Worm (Caenorhabditis elegans) whole organism, young adult: Measurements from ENCODE around the gene F36D3.16.

ENCODE experiments used
- B0019.2 ChIP-seq: fragments of 200-800 bp; sonication (Bioruptor generic); conservative IDR thresholded peaks from 2 replicates; pipeline ENCODE4 v1.3.6; 2022; ENCODE audit warnings: missing genetic modification reagents, missing genetic modification characterization, missing compliant biosample characterization
- B0035.1 ChIP-seq: sonication (generic microtip); optimal IDR thresholded peaks from 2 replicates; lab custom pipeline; 2016; ENCODE audit warnings: missing genetic modification characterization, mild to moderate bottlenecking, missing compliant biosample characterization, missing genotype, missing genetic modification reagents
- F10E7.11 ChIP-seq: sonication (generic microtip); optimal IDR thresholded peaks from 2 replicates; lab custom pipeline; 2017; ENCODE audit warnings: mild to moderate bottlenecking, missing genetic modification characterization, moderate library complexity, missing compliant biosample characterization
- F23B12.7 ChIP-seq: sonication (generic microtip); optimal IDR thresholded peaks from 2 replicates; lab custom pipeline; 2017; ENCODE audit warnings: missing genetic modification characterization, mild to moderate bottlenecking, missing compliant biosample characterization, antibody characterized with exemption, moderate library complexity; ENCODE audit not compliant: insufficient read depth
- F39B2.1 ChIP-seq: fragments of 200-800 bp; sonication (Bioruptor generic); IDR thresholded peaks from 2 replicates; pipeline ENCODE4 v1.3.6; 2022; ENCODE audit warnings: missing genetic modification reagents, missing genetic modification characterization, missing compliant biosample characterization
- F55B11.4 ChIP-seq: sonication (generic microtip); optimal IDR thresholded peaks from 2 replicates; lab custom pipeline; 2016; ENCODE audit warnings: missing compliant biosample characterization, missing genetic modification characterization, borderline replicate concordance; ENCODE audit not compliant: insufficient read depth
- K11D2.4 ChIP-seq: fragments of 200-800 bp; sonication (Bioruptor generic); IDR thresholded peaks from 2 replicates; pipeline ENCODE4 v1.3.6; 2022; ENCODE audit warnings: missing genetic modification reagents, missing genetic modification characterization, missing compliant biosample characterization
- aptf-2 ChIP-seq: fragments of 200-800 bp; sonication (Bioruptor generic); conservative IDR thresholded peaks from 2 replicates; pipeline ENCODE4 v1.3.6; 2022; ENCODE audit warnings: missing genetic modification reagents, missing genetic modification characterization, missing compliant biosample characterization
- aptf-3 ChIP-seq: fragments of 200-800 bp; sonication (Bioruptor generic); IDR thresholded peaks from 2 replicates; pipeline ENCODE4 v1.3.6; 2022; ENCODE audit warnings: missing genetic modification characterization, missing compliant biosample characterization
- ceh-27 ChIP-seq: fragments of 200-800 bp; sonication (Bioruptor generic); optimal IDR thresholded peaks from 2 replicates; lab custom pipeline; 2018; ENCODE audit warnings: mild to moderate bottlenecking, missing genetic modification characterization, moderate library complexity, missing compliant biosample characterization
- ceh-40 ChIP-seq: fragments of 200-800 bp; sonication (Bioruptor generic); IDR thresholded peaks from 2 replicates; pipeline ENCODE4 v1.3.6; 2022; ENCODE audit warnings: missing genetic modification characterization, missing compliant biosample characterization
- ceh-58 ChIP-seq: fragments of 200-800 bp; sonication (Bioruptor generic); IDR thresholded peaks from 2 replicates; pipeline ENCODE4 v1.3.6; 2022; ENCODE audit warnings: missing genetic modification characterization, missing compliant biosample characterization
- ceh-91 ChIP-seq: fragments of 200-800 bp; sonication (Bioruptor generic); IDR thresholded peaks from 2 replicates; pipeline ENCODE4 v1.3.6; 2022; ENCODE audit warnings: missing genetic modification reagents, missing genetic modification characterization, missing compliant biosample characterization
- chd-7 ChIP-seq: sonication (generic microtip); optimal IDR thresholded peaks from 2 replicates; lab custom pipeline; 2016; ENCODE audit warnings: mild to moderate bottlenecking, missing genetic modification characterization, moderate library complexity, missing compliant biosample characterization
- dpff-1 ChIP-seq: sonication (generic microtip); optimal IDR thresholded peaks from 2 replicates; lab custom pipeline; 2017; ENCODE audit warnings: mild to moderate bottlenecking, missing genetic modification characterization, missing compliant biosample characterization
- dpl-1 ChIP-seq: fragments of 150-350 bp; optimal IDR thresholded peaks from 2 replicates; lab custom pipeline; 2014; ENCODE audit warnings: missing biosample characterization, missing genetic modification reagents, missing genetic modification characterization
- egl-44 ChIP-seq: fragments of 200-800 bp; sonication (Bioruptor generic); IDR thresholded peaks from 2 replicates; pipeline ENCODE4 v1.3.6; 2022; ENCODE audit warnings: missing genetic modification reagents, missing genetic modification characterization, missing compliant biosample characterization
- him-1 ChIP-seq: sonication (generic microtip); optimal IDR thresholded peaks from 2 replicates; lab custom pipeline; 2016; ENCODE audit warnings: missing genotype, missing genetic modification reagents, missing genetic modification characterization, missing compliant biosample characterization
- hmg-20 ChIP-seq: fragments of 200-800 bp; sonication (Bioruptor generic); IDR thresholded peaks from 2 replicates; pipeline ENCODE4 v1.3.6; 2022; ENCODE audit warnings: missing genetic modification reagents, missing genetic modification characterization, missing compliant biosample characterization
- hrde-1 ChIP-seq: sonication (generic microtip); optimal IDR thresholded peaks from 2 replicates; lab custom pipeline; 2016; ENCODE audit warnings: missing genetic modification characterization, mild to moderate bottlenecking, missing compliant biosample characterization, moderate library complexity, missing genotype, missing genetic modification reagents, borderline replicate concordance
- lin-54 ChIP-seq: fragments of 200-800 bp; sonication (Bioruptor generic); optimal IDR thresholded peaks from 2 replicates; lab custom pipeline; 2018; ENCODE audit warnings: mild to moderate bottlenecking, missing genetic modification characterization, missing compliant biosample characterization
- lsl-1 ChIP-seq: fragments of 200-800 bp; sonication (Bioruptor generic); optimal IDR thresholded peaks from 2 replicates; lab custom pipeline; 2018; ENCODE audit warnings: mild to moderate bottlenecking, missing genetic modification characterization, moderate library complexity, missing compliant biosample characterization
- lsy-27 ChIP-seq: sonication (generic microtip); optimal IDR thresholded peaks from 2 replicates; lab custom pipeline; 2017; ENCODE audit warnings: missing genetic modification characterization, mild to moderate bottlenecking, missing compliant biosample characterization, antibody characterized with exemption, missing genotype, borderline replicate concordance; ENCODE audit not compliant: insufficient read depth
- madf-6 ChIP-seq: fragments of 200-800 bp; sonication (Bioruptor generic); IDR thresholded peaks from 2 replicates; pipeline ENCODE4 v1.3.6; 2022; ENCODE audit warnings: missing genetic modification reagents, missing genetic modification characterization, missing compliant biosample characterization
- madf-8 ChIP-seq: fragments of 200-800 bp; sonication (Bioruptor generic); conservative IDR thresholded peaks from 2 replicates; pipeline ENCODE4 v1.3.6; 2022; ENCODE audit warnings: missing genetic modification reagents, missing genetic modification characterization, missing compliant biosample characterization
- nfya-2 ChIP-seq: fragments of 200-800 bp; sonication (Bioruptor generic); IDR thresholded peaks from 2 replicates; pipeline ENCODE4 v1.3.6; 2022; ENCODE audit warnings: missing genetic modification reagents, missing genetic modification characterization, missing compliant biosample characterization
- nhr-120 ChIP-seq: fragments of 200-800 bp; sonication (Bioruptor generic); IDR thresholded peaks from 2 replicates; pipeline ENCODE4 v1.3.6; 2022; ENCODE audit warnings: missing genetic modification characterization, missing compliant biosample characterization
- nhr-179 ChIP-seq: sonication (generic microtip); optimal IDR thresholded peaks from 2 replicates; lab custom pipeline; 2016; ENCODE audit warnings: mild to moderate bottlenecking, missing genetic modification characterization, missing compliant biosample characterization
- pbrm-1 ChIP-seq: fragments of 200-800 bp; sonication (Bioruptor generic); IDR thresholded peaks from 2 replicates; pipeline ENCODE4 v1.3.6; 2022; ENCODE audit warnings: missing genetic modification reagents, missing genetic modification characterization, missing compliant biosample characterization
- pha-4 ChIP-seq: fragments of 150-350 bp; sonication (generic microtip); optimal IDR thresholded peaks from 2 replicates; lab custom pipeline; 2014; ENCODE audit warnings: missing biosample characterization, missing genetic modification reagents, missing genetic modification characterization
- rec-8 ChIP-seq, 2 experiments: sonication (generic microtip); optimal IDR thresholded peaks; 2 replicates each; lab custom pipeline; 2016; ENCODE audit warnings: mild to moderate bottlenecking in 2 of 2, missing genetic modification characterization in 2 of 2, missing genetic modification reagents in 2 of 2, missing genotype in 2 of 2, missing biosample characterization in 1 of 2, missing compliant biosample characterization in 1 of 2, moderate library complexity in 1 of 2
- snpc-1.1 ChIP-seq: sonication (generic microtip); optimal IDR thresholded peaks from 2 replicates; lab custom pipeline; 2017; ENCODE audit warnings: missing genetic modification characterization, mild to moderate bottlenecking, missing compliant biosample characterization, antibody characterized with exemption, moderate library complexity, missing genotype, missing genetic modification reagents; ENCODE audit not compliant: insufficient read depth
- snpc-3.4 ChIP-seq: sonication (generic microtip); optimal IDR thresholded peaks from 2 replicates; lab custom pipeline; 2017; ENCODE audit warnings: missing genetic modification characterization, mild to moderate bottlenecking, missing compliant biosample characterization, antibody characterized with exemption, moderate library complexity, missing genotype, missing genetic modification reagents
- somi-1 ChIP-seq: fragments of 200-800 bp; sonication (Bioruptor generic); optimal IDR thresholded peaks from 2 replicates; lab custom pipeline; 2018; ENCODE audit warnings: mild to moderate bottlenecking, missing genetic modification characterization, missing compliant biosample characterization
- tbx-9 ChIP-seq: sonication (generic microtip); optimal IDR thresholded peaks from 2 replicates; lab custom pipeline; 2016; ENCODE audit warnings: borderline replicate concordance, missing genetic modification characterization, inconsistent platforms, missing compliant biosample characterization
- zfh-2 ChIP-seq: fragments of 200-800 bp; sonication (Bioruptor generic); conservative IDR thresholded peaks from 2 replicates; pipeline ENCODE4 v1.3.6; 2022; ENCODE audit warnings: missing genetic modification reagents, missing genetic modification characterization, missing compliant biosample characterization
- ztf-25 ChIP-seq: fragments of 200-800 bp; sonication (Bioruptor generic); IDR thresholded peaks from 2 replicates; pipeline ENCODE4 v1.3.6; 2022; ENCODE audit warnings: missing genetic modification reagents, missing genetic modification characterization, missing compliant biosample characterization
- ztf-26 ChIP-seq: sonication (generic microtip); optimal IDR thresholded peaks from 2 replicates; lab custom pipeline; 2017; ENCODE audit warnings: missing genetic modification characterization, missing compliant biosample characterization
- ztf-28 ChIP-seq: fragments of 200-800 bp; sonication (Bioruptor generic); IDR thresholded peaks from 2 replicates; pipeline ENCODE4 v1.3.6; 2022; ENCODE audit warnings: missing genetic modification reagents, missing genetic modification characterization, missing compliant biosample characterization
- ztf-3 ChIP-seq: fragments of 200-800 bp; sonication (Bioruptor generic); optimal IDR thresholded peaks from 2 replicates; lab custom pipeline; 2018; ENCODE audit warnings: mild to moderate bottlenecking, missing genetic modification characterization, missing compliant biosample characterization
- ztf-6 ChIP-seq: fragments of 200-800 bp; sonication (Bioruptor generic); IDR thresholded peaks from 2 replicates; pipeline ENCODE4 v1.3.6; 2022; ENCODE audit warnings: missing genetic modification reagents, missing genetic modification characterization, missing compliant biosample characterization

F36D3.16 gene

ce11 chrV:16527796-16528195, at the start of gene F36D3.16:
Gene F36D3.16, plus strand, starts transcription at chrV:16528096.
- TF ChIP-seq ztf-6 (no peak), pbrm-1 (GFP tag; lab: Robert Waterston, UW) (no peak), F39B2.1 (GFP tag; lab: Robert Waterston, UW) (no peak), lsy-27 (tag; lab: Kevin White, UChicago) (no peak), ztf-26 (tag; lab: Kevin White, UChicago) (no peak), ceh-58 (GFP tag; lab: Robert Waterston, UW) (no peak), B0035.1 (tag; lab: Kevin White, UChicago) (no peak), hrde-1 (tag; lab: Kevin White, UChicago) (no peak), snpc-1.1 (tag; lab: Kevin White, UChicago) (no peak)

DNA sequence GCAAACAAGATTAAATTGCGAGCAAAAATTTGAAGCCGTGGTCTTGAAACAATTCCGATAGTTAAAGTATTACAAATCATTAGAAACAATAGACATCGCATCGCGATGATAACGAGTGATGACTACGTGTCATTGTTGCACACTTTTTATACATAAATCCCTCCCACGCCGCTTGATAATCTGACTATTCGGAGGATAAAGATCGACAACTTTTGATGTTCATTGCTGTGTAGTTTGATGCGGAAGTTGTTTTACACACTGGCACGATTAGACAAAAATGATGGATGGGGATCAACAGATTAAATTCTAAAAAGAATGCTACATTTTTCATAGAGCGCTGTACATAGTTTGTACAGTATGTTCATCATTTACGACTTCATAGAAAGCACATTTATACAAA, 48.6 kb upstream of the F36D3.16 start, which contains the start of gene T08G3.11:
T08G3.11 (minus strand) TSS at position 101 of the 400 bp plus-strand sequence.
- TF ChIP-seq tbx-9 (tag; lab: Kevin White, UChicago) (no peak), hmg-20 (no peak), F55B11.4 (tag; lab: Kevin White, UChicago) (no peak), nhr-179 (tag; lab: Kevin White, UChicago) (no peak), F23B12.7 (tag; lab: Kevin White, UChicago) (no peak), ztf-25 (no peak), nhr-120 (GFP tag; lab: Robert Waterston, UW) (no peak), hrde-1 (tag; lab: Kevin White, UChicago) (no peak), lsl-1 (GFP tag; lab: Kevin White, UChicago) (no peak), pbrm-1 (GFP tag; lab: Robert Waterston, UW) (no peak), rec-8 (tag; optimal IDR thresholded peaks at IDR 0.05; lab: Kevin White, UChicago) (no peak), madf-6 (GFP tag; lab: Robert Waterston, UW) (no peak), ceh-58 (GFP tag; lab: Robert Waterston, UW) (no peak), ztf-3 (GFP tag; lab: Kevin White, UChicago) (no peak), ceh-40 (GFP tag; lab: Robert Waterston, UW) (no peak), B0019.2 (GFP tag; lab: Robert Waterston, UW) (no peak)

ce11 chrV:16480919-16481630, 46.8 kb upstream of the F36D3.16 start, which contains the start of the genes F57E7.4 and spig-6:
Gene F57E7.4, minus strand, starts transcription at chrV:16481019.
Gene spig-6, plus strand, starts transcription at chrV:16481580.
- no peak for TF ChIP-seq ceh-91
- TF ChIP-seq chd-7 (tag; lab: Kevin White, UChicago) = no peak
- TF ChIP-seq ztf-3 (GFP tag; lab: Kevin White, UChicago) = no peak
- no peak for TF ChIP-seq dpff-1 (tag; lab: Kevin White, UChicago)

ce11 chrV:16483044-16483443, 44.9 kb upstream of the F36D3.16 start, which contains the start of gene F57E7.2:
Gene F57E7.2, minus strand, starts transcription at chrV:16483144.
- TF ChIP-seq nfya-2 (GFP tag; lab: Robert Waterston, UW) (no peak), pha-4 (tag; lab: Kevin White, UChicago) (no peak), ceh-27 (GFP tag; lab: Kevin White, UChicago) (no peak), lin-54 (GFP tag; lab: Kevin White, UChicago) (no peak), F10E7.11 (no peak), zfh-2 (no peak), somi-1 (no peak), tbx-9 (tag; lab: Kevin White, UChicago) (no peak), aptf-2 (GFP tag; lab: Robert Waterston, UW) (no peak), K11D2.4 (GFP tag; lab: Robert Waterston, UW) (no peak), him-1 (tag; lab: Kevin White, UChicago) (no peak), egl-44 (no peak), ztf-28 (no peak), dpl-1 (GFP tag; lab: Kevin White, UChicago) (no peak), snpc-3.4 (tag; lab: Kevin White, UChicago) (no peak), madf-8 (GFP tag; lab: Robert Waterston, UW) (no peak), ztf-26 (tag; lab: Kevin White, UChicago) (no peak), aptf-3 (no peak)
